Fruit fly (Drosophila melanogaster) whole organism, embryonic: ENCODE measurements around the gene Nthl1.

ENCODE experiments used
- Abd-B ChIP-seq: fragments of 200-800 bp; sonication (Bioruptor generic); optimal IDR thresholded peaks from 2 replicates; lab custom pipeline; 2018; ENCODE audit warnings: missing biosample characterization, mild to moderate bottlenecking, missing genetic modification characterization, moderate library complexity
- Ada2b ChIP-seq: fragments of 200-800 bp; sonication (Bioruptor generic); IDR thresholded peaks from 2 replicates; pipeline ENCODE4 v1.3.6; 2022; ENCODE audit warnings: missing biosample characterization, missing genetic modification characterization
- Aef1 ChIP-seq: fragments of 200-800 bp; sonication (Bioruptor generic); IDR thresholded peaks from 3 replicates; pipeline ENCODE4 v1.3.6; 2022; ENCODE audit warnings: missing biosample characterization, missing genetic modification characterization
- Antp ChIP-seq: fragments of 200-800 bp; sonication (Bioruptor generic); optimal IDR thresholded peaks from 3 replicates; lab custom pipeline; 2016; ENCODE audit warnings: missing biosample characterization, missing genetic modification characterization
- Bgb ChIP-seq: fragments of 200-800 bp; sonication (Bioruptor generic); IDR thresholded peaks from 2 replicates; pipeline ENCODE4 v1.3.6; 2022; ENCODE audit warnings: missing biosample characterization, missing genetic modification characterization; ENCODE audit not compliant: partially characterized antibody
- CG10267 ChIP-seq: fragments of 200-800 bp; sonication (Bioruptor generic); optimal IDR thresholded peaks from 2 replicates; lab custom pipeline; 2018; ENCODE audit warnings: missing biosample characterization, mild to moderate bottlenecking, missing genetic modification characterization, moderate library complexity
- CG10431 ChIP-seq: fragments of 200-800 bp; sonication (Bioruptor generic); optimal IDR thresholded peaks from 3 replicates; lab custom pipeline; 2018; ENCODE audit warnings: missing biosample characterization, mild to moderate bottlenecking, missing genetic modification characterization
- CG10654 ChIP-seq: fragments of 200-800 bp; sonication (Bioruptor generic); optimal IDR thresholded peaks from 2 replicates; lab custom pipeline; 2016; ENCODE audit warnings: missing biosample characterization, missing genetic modification characterization
- CG11085 ChIP-seq: fragments of 200-800 bp; sonication (Bioruptor generic); IDR thresholded peaks from 2 replicates; pipeline ENCODE4 v1.3.6; 2022; ENCODE audit warnings: missing biosample characterization, missing genetic modification characterization
- CG1233 ChIP-seq: fragments of 200-800 bp; sonication (Bioruptor generic); optimal IDR thresholded peaks from 4 replicates; lab custom pipeline; 2018; ENCODE audit warnings: missing biosample characterization, mild to moderate bottlenecking, missing genetic modification characterization
- CG12659 ChIP-seq: fragments of 200-800 bp; sonication (Bioruptor generic); optimal IDR thresholded peaks from 3 replicates; lab custom pipeline; 2017; ENCODE audit warnings: mild to moderate bottlenecking, missing biosample characterization, missing genetic modification reagents, missing genetic modification characterization
- CG12744 ChIP-seq: fragments of 200-800 bp; sonication (Bioruptor generic); optimal IDR thresholded peaks from 2 replicates; lab custom pipeline; 2016; ENCODE audit warnings: missing biosample characterization, missing genetic modification characterization
- CG14441 ChIP-seq: fragments of 200-800 bp; sonication (Bioruptor generic); IDR thresholded peaks from 2 replicates; pipeline ENCODE4 v1.3.6; 2022; ENCODE audit warnings: missing biosample characterization, missing genetic modification characterization
- CG14965 ChIP-seq: fragments of 200-800 bp; sonication (Bioruptor generic); optimal IDR thresholded peaks from 2 replicates; lab custom pipeline; 2016; ENCODE audit warnings: missing biosample characterization, missing genetic modification characterization, borderline replicate concordance
- CG1529 ChIP-seq: fragments of 200-800 bp; sonication (Bioruptor generic); optimal IDR thresholded peaks from 3 replicates; lab custom pipeline; 2018; ENCODE audit warnings: missing biosample characterization, missing genetic modification characterization
- CG16813 ChIP-seq: fragments of 200-800 bp; sonication (Bioruptor generic); IDR thresholded peaks from 3 replicates; pipeline ENCODE4 v1.3.6; 2022; ENCODE audit warnings: missing biosample characterization, missing genetic modification characterization; ENCODE audit not compliant: partially characterized antibody
- CG16863 ChIP-seq: fragments of 200-800 bp; sonication (Bioruptor generic); optimal IDR thresholded peaks from 3 replicates; lab custom pipeline; 2016; ENCODE audit warnings: missing biosample characterization, missing genetic modification characterization
- CG17361 ChIP-seq: fragments of 200-800 bp; sonication (Bioruptor generic); IDR thresholded peaks from 3 replicates; pipeline ENCODE4 v1.3.6; 2022; ENCODE audit warnings: missing biosample characterization, missing genetic modification characterization
- CG2199 ChIP-seq: fragments of 200-800 bp; sonication (Bioruptor generic); IDR thresholded peaks from 3 replicates; pipeline ENCODE4 v1.3.6; 2022; ENCODE audit warnings: missing biosample characterization, missing genetic modification characterization
- Chrac-16 ChIP-seq: fragments of 200-800 bp; sonication (Bioruptor generic); optimal IDR thresholded peaks from 3 replicates; lab custom pipeline; 2016; ENCODE audit warnings: missing biosample characterization, missing genetic modification characterization
- Dip3 ChIP-seq: fragments of 200-800 bp; sonication (Bioruptor generic); optimal IDR thresholded peaks from 3 replicates; lab custom pipeline; 2016; ENCODE audit warnings: missing biosample characterization, missing genetic modification characterization
- Drgx ChIP-seq: fragments of 200-800 bp; sonication (Bioruptor generic); IDR thresholded peaks from 2 replicates; pipeline ENCODE4 v1.3.6; 2022; ENCODE audit warnings: missing biosample characterization, missing genetic modification characterization
- Hmr ChIP-seq: fragments of 200-800 bp; sonication (Bioruptor generic); optimal IDR thresholded peaks from 3 replicates; lab custom pipeline; 2017; ENCODE audit warnings: mild to moderate bottlenecking, missing biosample characterization, missing genetic modification reagents, missing genetic modification characterization
- Med ChIP-seq: fragments of 200-800 bp; sonication (Bioruptor generic); peaks from one replicate; lab custom pipeline; 2016; ENCODE audit warnings: missing biosample characterization, missing genetic modification characterization, mild to moderate bottlenecking, inconsistent platforms, moderate library complexity
- NC2α ChIP-seq: fragments of 200-800 bp; sonication (Bioruptor generic); optimal IDR thresholded peaks from 2 replicates; lab custom pipeline; 2016; ENCODE audit warnings: missing biosample characterization, missing genetic modification characterization
- NFAT ChIP-seq: fragments of 200-800 bp; sonication (Bioruptor generic); IDR thresholded peaks from 2 replicates; pipeline ENCODE4 v1.3.6; 2022; ENCODE audit warnings: missing biosample characterization, missing genetic modification characterization
- Oli ChIP-seq: fragments of 200-800 bp; sonication (Bioruptor generic); optimal IDR thresholded peaks from 2 replicates; lab custom pipeline; 2018; ENCODE audit warnings: missing biosample characterization, mild to moderate bottlenecking, missing genetic modification characterization, moderate library complexity
- PHDP ChIP-seq: fragments of 200-800 bp; sonication (Bioruptor generic); optimal IDR thresholded peaks from 3 replicates; lab custom pipeline; 2018; ENCODE audit warnings: missing biosample characterization, mild to moderate bottlenecking, missing genetic modification characterization, moderate library complexity
- TFAM ChIP-seq: fragments of 200-800 bp; sonication (Bioruptor generic); optimal IDR thresholded peaks from 2 replicates; lab custom pipeline; 2017; ENCODE audit warnings: missing biosample characterization, missing genetic modification characterization, inconsistent platforms
- Xbp1 ChIP-seq: fragments of 200-800 bp; sonication (Bioruptor generic); optimal IDR thresholded peaks from 3 replicates; lab custom pipeline; 2016; ENCODE audit warnings: missing biosample characterization, mild to moderate bottlenecking, missing genetic modification characterization
- Xrp1 ChIP-seq: fragments of 200-800 bp; sonication (Bioruptor generic); IDR thresholded peaks from 2 replicates; pipeline ENCODE4 v1.3.6; 2022; ENCODE audit warnings: missing biosample characterization, missing genetic modification characterization
- ac ChIP-seq: fragments of 200-800 bp; sonication (Bioruptor generic); optimal IDR thresholded peaks from 3 replicates; lab custom pipeline; 2017; ENCODE audit warnings: missing biosample characterization, mild to moderate bottlenecking, missing genetic modification characterization
- bsh ChIP-seq, 2 experiments: fragments of 200-800 bp; sonication (Bioruptor generic); optimal IDR thresholded peaks; 2 replicates each; lab custom pipeline; 2017 to 2018; ENCODE audit warnings: mild to moderate bottlenecking in 2 of 2, missing biosample characterization in 2 of 2, missing genetic modification characterization in 2 of 2, moderate library complexity in 1 of 2
- cg ChIP-seq: fragments of 200-800 bp; sonication (Bioruptor generic); optimal IDR thresholded peaks from 3 replicates; lab custom pipeline; 2019; ENCODE audit warnings: missing biosample characterization, mild to moderate bottlenecking, missing genetic modification characterization, moderate library complexity
- chinmo ChIP-seq: fragments of 200-800 bp; sonication (Bioruptor generic); IDR thresholded peaks from 4 replicates; pipeline ENCODE4 v1.3.6; 2022; ENCODE audit warnings: missing biosample characterization, missing genetic modification characterization; ENCODE audit not compliant: partially characterized antibody
- fd96Cb ChIP-seq: fragments of 200-800 bp; sonication (Bioruptor generic); optimal IDR thresholded peaks from 2 replicates; lab custom pipeline; 2018; ENCODE audit warnings: missing biosample characterization, mild to moderate bottlenecking, missing genetic modification characterization, moderate library complexity
- gce ChIP-seq: fragments of 200-800 bp; sonication (Bioruptor generic); IDR thresholded peaks from 3 replicates; pipeline ENCODE4 v1.3.6; 2022; ENCODE audit warnings: missing biosample characterization, missing genetic modification characterization
- gt ChIP-seq: fragments of 200-800 bp; sonication (Bioruptor generic); IDR thresholded peaks from 2 replicates; pipeline ENCODE4 v1.3.6; 2022; ENCODE audit warnings: missing biosample characterization, missing genetic modification characterization
- her ChIP-seq: fragments of 200-800 bp; sonication (Bioruptor generic); optimal IDR thresholded peaks from 2 replicates; lab custom pipeline; 2016; ENCODE audit warnings: missing biosample characterization, missing genetic modification characterization
- nau ChIP-seq: fragments of 200-800 bp; sonication (Bioruptor generic); optimal IDR thresholded peaks from 3 replicates; lab custom pipeline; 2017; ENCODE audit warnings: missing biosample characterization, mild to moderate bottlenecking, missing genetic modification characterization, missing genetic modification reagents
- rib ChIP-seq: fragments of 200-800 bp; sonication (Bioruptor generic); IDR thresholded peaks from 2 replicates; pipeline ENCODE4 v1.3.6; 2022; ENCODE audit warnings: missing biosample characterization, missing genetic modification characterization
- sd ChIP-seq: fragments of 200-800 bp; sonication (Bioruptor generic); optimal IDR thresholded peaks from 3 replicates; lab custom pipeline; 2018; ENCODE audit warnings: missing biosample characterization, mild to moderate bottlenecking, missing genetic modification characterization, moderate library complexity
- sens ChIP-seq: fragments of 200-800 bp; sonication (Bioruptor generic); peaks from one replicate; lab custom pipeline; 2016; ENCODE audit warnings: missing biosample characterization, missing genetic modification characterization
- slbo ChIP-seq: fragments of 200-800 bp; sonication (Bioruptor generic); IDR thresholded peaks from 2 replicates; pipeline ENCODE4 v1.3.6; 2022; ENCODE audit warnings: missing biosample characterization, missing genetic modification characterization
- sna ChIP-seq: fragments of 200-800 bp; sonication (Bioruptor generic); IDR thresholded peaks from 2 replicates; pipeline ENCODE4 v1.3.6; 2022; ENCODE audit warnings: missing biosample characterization, missing genetic modification characterization; ENCODE audit not compliant: partially characterized antibody
- sob ChIP-seq: fragments of 200-800 bp; sonication (Bioruptor generic); IDR thresholded peaks from 2 replicates; pipeline ENCODE4 v1.3.6; 2022; ENCODE audit warnings: missing biosample characterization, missing genetic modification characterization
- tx ChIP-seq: fragments of 200-800 bp; sonication (Bioruptor generic); optimal IDR thresholded peaks from 2 replicates; lab custom pipeline; 2016; ENCODE audit warnings: missing biosample characterization, missing genetic modification characterization
- vfl ChIP-seq: fragments of 200-800 bp; sonication (Bioruptor generic); optimal IDR thresholded peaks from 2 replicates; lab custom pipeline; 2016; ENCODE audit warnings: missing biosample characterization, missing genetic modification characterization
- zen ChIP-seq: fragments of 200-800 bp; sonication (Bioruptor generic); optimal IDR thresholded peaks from 3 replicates; lab custom pipeline; 2018; ENCODE audit warnings: missing biosample characterization, mild to moderate bottlenecking, missing genetic modification characterization, moderate library complexity

The Nthl1 gene

DNA sequence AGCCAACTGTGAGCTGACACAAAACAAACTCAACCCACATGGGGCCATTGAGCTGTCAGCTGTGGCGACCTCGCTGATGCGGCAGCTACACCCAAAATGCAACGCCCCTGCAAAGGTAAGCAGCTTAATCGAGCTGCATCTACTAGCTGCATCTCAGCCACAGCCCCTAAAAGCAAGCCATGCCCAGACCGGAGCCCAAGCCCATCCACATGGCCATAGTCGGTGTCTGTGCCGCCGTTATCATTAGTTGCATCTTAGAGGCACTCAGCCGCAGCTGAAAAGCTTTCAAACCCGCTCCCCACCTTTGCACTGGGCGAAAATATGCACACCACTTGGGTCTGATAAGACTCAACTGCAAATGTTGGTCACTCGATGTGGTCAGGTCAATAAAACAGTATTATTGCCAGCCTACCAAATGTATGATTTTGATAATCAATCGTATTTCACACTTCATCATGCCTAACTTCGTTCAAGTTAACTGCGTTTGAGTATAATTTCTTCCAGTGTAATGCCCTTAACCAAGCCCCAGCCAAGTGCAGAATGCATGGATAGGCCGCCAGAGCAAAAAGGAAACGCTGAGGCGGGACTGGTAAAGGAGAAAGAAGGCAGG is 46.5 kb upstream of the Nthl1 start (continued):
- TF ChIP-seq Xrp1 (GFP tag; lab: Robert Waterston, UW) (peak; percentile 69), vfl (no peak), Chrac-16 (peak; percentile 42), sens (GFP tag; lab: Kevin White, UChicago) (peak; percentile 91), chinmo (GFP tag; lab: Robert Waterston, UW) (no peak), CG14965 (GFP tag; lab: Kevin White, UChicago) (peak; percentile 33), Ada2b (0 out of 2 replicates have a peak, but pooled peaks have one; percentile 17), Abd-B (GFP tag; lab: Kevin White, UChicago) (no peak), CG17361 (GFP tag; lab: Robert Waterston, UW) (peak; percentile 70), Dip3 (GFP tag; lab: Kevin White, UChicago) (no peak), CG1233 (GFP tag; lab: Kevin White, UChicago) (no peak), CG10267 (tag; lab: Kevin White, UChicago) (peak; percentile 34), NC2α (GFP tag; lab: Kevin White, UChicago) (no peak), rib (GFP tag; lab: Robert Waterston, UW) (no peak), gt (no peak), CG16813 (GFP tag; lab: Robert Waterston, UW) (no peak), tx (GFP tag; lab: Kevin White, UChicago) (no peak), CG10431 (GFP tag; lab: Kevin White, UChicago) (peak; percentile 30), CG12744 (GFP tag; lab: Kevin White, UChicago) (no peak), Bgb (GFP tag; lab: Robert Waterston, UW) (no peak), CG10654 (GFP tag; lab: Kevin White, UChicago) (peak; percentile 29), sna (no peak), nau (GFP tag; lab: Kevin White, UChicago) (peak; percentile 0), NFAT (GFP tag; lab: Robert Waterston, UW) (no peak), CG11085 (no peak), CG16863 (GFP tag; lab: Kevin White, UChicago) (peak; percentile 40), slbo (no peak), zen (peak; percentile 15), CG14441 (GFP tag; lab: Robert Waterston, UW) (peak; percentile 23; the same call in 1 of the 2 replicates), Oli (tag; lab: Kevin White, UChicago) (peak; percentile 73), bsh (GFP tag; optimal IDR thresholded peaks at IDR 0.05; lab: Kevin White, UChicago) (peak; percentile 83 to 87), Drgx (GFP tag; lab: Robert Waterston, UW) (peak; percentile 62; the same call in 1 of the 2 replicates), Antp (GFP tag; lab: Kevin White, UChicago) (peak; percentile 46)

DNA sequence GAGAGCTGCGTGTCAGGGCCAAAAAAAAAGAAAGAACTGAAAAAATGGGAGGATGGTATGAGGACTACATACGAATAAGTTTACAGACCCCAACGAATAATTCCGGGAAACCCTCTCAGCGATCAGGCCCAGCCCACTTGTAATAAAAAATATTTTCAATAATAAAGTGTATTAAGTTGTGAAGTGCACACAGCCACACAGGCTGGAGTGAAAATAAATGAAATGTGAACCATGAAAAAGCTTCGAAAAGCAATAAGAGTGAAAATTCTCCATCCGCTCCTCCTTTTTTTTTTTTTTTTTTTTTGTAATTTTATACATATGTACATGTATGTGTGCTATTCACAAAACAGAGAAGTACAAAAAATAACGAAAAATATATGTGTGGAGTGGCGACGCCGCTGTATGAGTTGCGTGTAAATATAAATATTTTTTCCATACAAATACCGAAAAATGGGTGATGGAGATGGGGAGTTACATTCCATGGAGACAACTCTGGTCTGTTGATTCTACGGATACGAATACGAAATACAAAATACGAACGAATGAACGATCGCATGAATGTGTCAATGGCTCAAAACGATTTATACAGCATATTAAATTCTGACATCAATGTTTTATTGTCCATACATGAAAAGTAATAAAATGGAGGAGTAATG is 44.1 kb upstream of the Nthl1 start:
- TF ChIP-seq CG12659 (GFP tag; lab: Kevin White, UChicago) (no peak), Xbp1 (GFP tag; lab: Kevin White, UChicago) (no peak), CG14965 (GFP tag; lab: Kevin White, UChicago) (no peak), sd (peak; percentile 64), Hmr (GFP tag; lab: Kevin White, UChicago) (no peak), PHDP (tag; lab: Kevin White, UChicago) (peak; percentile 28), Xrp1 (GFP tag; lab: Robert Waterston, UW) (0 out of 2 replicates have a peak, but pooled peaks have one; percentile 5), CG2199 (GFP tag; lab: Robert Waterston, UW) (peak; percentile 64; the same call in 2 of the 3 replicates), sob (GFP tag; lab: Robert Waterston, UW) (no peak), her (GFP tag; lab: Kevin White, UChicago) (no peak), TFAM (GFP tag; lab: Kevin White, UChicago) (no peak), Med (GFP tag; lab: Kevin White, UChicago) (peak; percentile 11), ac (GFP tag; lab: Kevin White, UChicago) (peak; percentile 2), fd96Cb (tag; lab: Kevin White, UChicago) (no peak), CG1529 (GFP tag; lab: Kevin White, UChicago) (peak; percentile 5), Aef1 (GFP tag; lab: Robert Waterston, UW) (no peak), gce (no peak), sens (GFP tag; lab: Kevin White, UChicago) (peak; percentile 72), cg (GFP tag; lab: Kevin White, UChicago) (peak; percentile 30)
